Worm (Caenorhabditis elegans): ENCODE measurements around the gene mtx-2.

Gene mtx-2

DNA sequence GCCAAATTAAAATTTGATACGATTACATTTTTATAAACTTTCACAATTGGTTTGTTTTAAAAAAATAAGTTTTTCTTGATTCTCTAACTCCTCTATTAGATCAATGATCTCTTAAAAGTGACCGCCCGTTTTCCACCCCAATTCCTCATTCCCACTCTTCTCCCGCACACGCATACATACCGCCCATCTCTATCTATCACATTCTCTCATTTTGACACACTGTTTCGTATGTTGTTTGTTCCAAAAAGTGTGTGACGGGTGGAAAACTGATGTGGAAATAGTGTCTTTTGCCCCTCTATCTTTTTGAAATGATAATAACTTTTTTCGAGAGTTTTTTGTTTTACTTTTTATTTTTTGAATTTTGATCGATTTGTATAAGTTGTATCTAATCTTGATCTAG lies 45.1 kb downstream of the mtx-2 start:
- TF ChIP-seq sma-9 (GFP tag; optimal IDR thresholded peaks at IDR 0.05) (peak; percentile 70), sma-9 (tag; optimal IDR thresholded peaks at IDR 0.05) (no peak), ama-1 (optimal IDR thresholded peaks at IDR 0.05) (no peak), skn-1 (tag; optimal IDR thresholded peaks at IDR 0.05) (no peak), nhr-10 (tag; optimal IDR thresholded peaks at IDR 0.05) (no peak), mdl-1 (tag; optimal IDR thresholded peaks at IDR 0.05) (peak in 1 of 2 experiments; percentile 49), nhr-6 (tag; optimal IDR thresholded peaks at IDR 0.05) (peak; percentile 48), aly-2 (tag; optimal IDR thresholded peaks at IDR 0.05) (no peak), nhr-21 (tag; optimal IDR thresholded peaks at IDR 0.05) (peak; percentile 66), sem-4 (tag; optimal IDR thresholded peaks at IDR 0.05) (peak; percentile 65), elt-3 (tag; optimal IDR thresholded peaks at IDR 0.05) (no peak), crh-2 (tag; optimal IDR thresholded peaks at IDR 0.05) (peak; percentile 92), ztf-11 (tag; optimal IDR thresholded peaks at IDR 0.05) (no peak), ceh-16 (tag; optimal IDR thresholded peaks at IDR 0.05) (no peak), blmp-1 (tag; optimal IDR thresholded peaks at IDR 0.05; ENCODE audit: insufficient read depth) (peak; percentile 43), F13H6.1 (tag; optimal IDR thresholded peaks at IDR 0.05) (peak; percentile 85), ZK546.5 (tag; optimal IDR thresholded peaks at IDR 0.05) (no peak), egl-27 (tag; optimal IDR thresholded peaks at IDR 0.05) (no peak), mbf-1 (tag; optimal IDR thresholded peaks at IDR 0.05) (no peak), nhr-129 (tag; optimal IDR thresholded peaks at IDR 0.05) (peak; percentile 92), lin-13 (GFP tag; optimal IDR thresholded peaks at IDR 0.05) (peak; percentile 91), fos-1 (tag; optimal IDR thresholded peaks at IDR 0.05) (peak; percentile 94), ztf-4 (tag; optimal IDR thresholded peaks at IDR 0.05) (peak; percentile 45), nhr-237 (tag; optimal IDR thresholded peaks at IDR 0.05) (no peak), nhr-12 (tag; optimal IDR thresholded peaks at IDR 0.05) (no peak), nhr-25 (tag; optimal IDR thresholded peaks at IDR 0.05) (peak; percentile 54), gmeb-1 (tag; optimal IDR thresholded peaks at IDR 0.05) (peak; percentile 61), lsy-2 (tag; optimal IDR thresholded peaks at IDR 0.05) (peak in 1 of 2 experiments; percentile 74), sma-3 (GFP tag; optimal IDR thresholded peaks at IDR 0.05) (peak; percentile 76), ztf-1 (GFP tag; conservative IDR thresholded peaks at IDR 0.05) (no peak), lin-39 (tag; optimal IDR thresholded peaks at IDR 0.05) (no peak), elt-1 (tag; optimal IDR thresholded peaks at IDR 0.05) (no peak), peb-1 (tag; optimal IDR thresholded peaks at IDR 0.05) (no peak), zag-1 (tag; optimal IDR thresholded peaks at IDR 0.05) (no peak), C34F6.9 (tag; optimal IDR thresholded peaks at IDR 0.05) (peak; percentile 73), unc-55 (GFP tag; optimal IDR thresholded peaks at IDR 0.05) (no peak)

DNA sequence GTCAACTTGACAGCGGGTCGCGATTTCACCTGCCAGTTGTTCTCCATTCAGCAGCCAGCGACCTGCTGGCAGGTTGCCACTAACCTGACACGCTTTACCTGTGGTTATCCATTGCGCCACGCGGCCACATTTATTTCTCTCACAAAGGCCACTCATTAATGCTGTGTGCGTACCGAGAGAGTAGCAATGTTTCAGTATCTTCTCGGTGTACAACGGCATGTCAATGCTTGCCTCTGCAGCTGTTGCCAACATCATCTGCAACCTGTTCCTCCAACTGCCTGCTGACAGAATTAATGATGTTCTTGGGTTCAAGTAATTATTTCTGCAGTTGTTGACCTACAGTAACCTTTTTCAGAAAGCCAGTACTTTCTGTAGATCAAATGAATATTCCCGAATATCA lies 46.9 kb downstream of the mtx-2 start:
- no peak for TF ChIP-seq ama-1 (optimal IDR thresholded peaks at IDR 0.05)
- no peak for TF ChIP-seq F13H6.1 (tag; optimal IDR thresholded peaks at IDR 0.05)
- TF ChIP-seq unc-39 (tag; optimal IDR thresholded peaks at IDR 0.05): no peak
- no peak for TF ChIP-seq fos-1 (tag; optimal IDR thresholded peaks at IDR 0.05)
- TF ChIP-seq ztf-11 (tag; optimal IDR thresholded peaks at IDR 0.05): no peak
- TF ChIP-seq ceh-16 (tag; optimal IDR thresholded peaks at IDR 0.05): no peak
- no peak for TF ChIP-seq mdl-1 (tag; optimal IDR thresholded peaks at IDR 0.05)
- no peak for TF ChIP-seq C34F6.9 (tag; optimal IDR thresholded peaks at IDR 0.05)

Measured in whole organism, L2 larva.